Worm (Caenorhabditis elegans) whole organism, L4 larva: ENCODE measurements around the gene C28D4.5.

Source experiments
- ces-1 ChIP-seq: fragments of 150-350 bp; sonication (generic microtip); optimal IDR thresholded peaks from 4 replicates; lab custom pipeline; 2014; ENCODE audit warnings: missing biosample characterization, missing genetic modification reagents, missing genetic modification characterization
- hlh-11 ChIP-seq: fragments of 200-800 bp; sonication (Bioruptor generic); optimal IDR thresholded peaks from 2 replicates; lab custom pipeline; 2018; ENCODE audit warnings: mild to moderate bottlenecking, missing genetic modification characterization, missing compliant biosample characterization
- hmg-1.1 ChIP-seq: fragments of 200-800 bp; sonication (Bioruptor generic); IDR thresholded peaks from 2 replicates; pipeline ENCODE4 v1.3.6; 2022; ENCODE audit warnings: missing genetic modification reagents, missing genetic modification characterization, missing compliant biosample characterization
- lin-13 ChIP-seq: fragments of 150-350 bp; optimal IDR thresholded peaks from 2 replicates; lab custom pipeline; 2014; ENCODE audit warnings: missing biosample characterization, missing genetic modification reagents, missing genetic modification characterization
- lir-3 ChIP-seq: sonication (generic microtip); optimal IDR thresholded peaks from 2 replicates; lab custom pipeline; 2016; ENCODE audit warnings: mild to moderate bottlenecking, missing genetic modification characterization, missing compliant biosample characterization
- lsy-2 ChIP-seq, 2 experiments: fragments of 150-350 bp in 1 of 2; sonication (generic microtip) in 1 of 2; optimal IDR thresholded peaks; 2 replicates each; lab custom pipeline; 2014 to 2017; ENCODE audit warnings: missing biosample characterization in 2 of 2, missing genetic modification characterization in 2 of 2
- mep-1 ChIP-seq: fragments of 150-350 bp; sonication (generic microtip); optimal IDR thresholded peaks from 3 replicates; lab custom pipeline; 2014; ENCODE audit warnings: missing biosample characterization, missing genetic modification characterization
- nhr-77 ChIP-seq: fragments of 150-350 bp; optimal IDR thresholded peaks from 2 replicates; lab custom pipeline; 2014; ENCODE audit warnings: missing biosample characterization, missing genetic modification characterization
- sdz-12 ChIP-seq: fragments of 200-800 bp; sonication (Bioruptor generic); optimal IDR thresholded peaks from 2 replicates; lab custom pipeline; 2018; ENCODE audit warnings: mild to moderate bottlenecking, missing genetic modification characterization, missing compliant biosample characterization
- unc-39 ChIP-seq: sonication (generic microtip); optimal IDR thresholded peaks from 2 replicates; lab custom pipeline; 2017; ENCODE audit warnings: missing biosample characterization, missing genetic modification characterization

DNA sequence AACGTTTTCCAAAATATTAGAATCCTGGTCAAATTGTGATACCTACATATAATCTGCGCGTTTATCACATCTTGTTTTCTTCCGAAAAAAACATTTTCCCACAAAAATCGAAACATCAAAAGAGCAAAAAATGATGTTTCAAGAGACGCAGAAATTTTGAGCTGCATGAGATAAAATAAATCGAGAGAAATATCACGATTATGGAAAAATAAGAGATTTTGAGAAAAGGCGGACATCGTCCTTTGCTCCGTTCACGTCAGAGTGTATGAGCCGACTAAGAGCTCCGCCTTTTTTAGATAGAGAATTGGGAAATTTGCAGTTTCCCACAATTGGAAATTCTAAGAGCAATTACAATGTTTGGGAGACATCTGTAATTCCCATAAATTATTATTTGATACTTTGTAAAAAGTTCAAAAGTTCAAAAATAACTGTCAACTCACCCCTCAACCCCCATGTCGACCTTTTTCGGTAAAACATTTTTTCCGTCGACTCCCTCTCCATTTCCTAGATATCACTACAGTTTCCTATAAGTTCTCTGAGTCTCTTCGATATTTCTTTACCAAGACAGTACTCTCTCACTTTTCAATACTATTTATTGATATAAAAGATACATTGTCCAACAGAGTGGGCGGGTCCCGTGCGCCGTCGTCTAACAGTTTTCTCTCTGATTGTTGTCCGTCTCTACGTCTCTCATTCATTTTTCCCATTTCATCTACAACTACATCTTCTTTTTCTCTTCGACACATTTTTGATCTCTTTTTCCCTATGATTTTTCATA is 10.2 kb upstream of the C28D4.5 start:
- no peak for TF ChIP-seq ces-1
- TF ChIP-seq hlh-11 (tag; lab: Kevin White, UChicago): peak; percentile 69
- 0 out of 2 replicates have a peak, but pooled peaks have one; percentile 15 for TF ChIP-seq hmg-1.1 (GFP tag; lab: Robert Waterston, UW)
- TF ChIP-seq unc-39: no peak
- TF ChIP-seq lin-13: no peak
- no peak for TF ChIP-seq sdz-12 (GFP tag; lab: Kevin White, UChicago)
- TF ChIP-seq lir-3 (tag; lab: Kevin White, UChicago): no peak
- TF ChIP-seq lsy-2 (tag; optimal IDR thresholded peaks at IDR 0.05; lab: Kevin White, UChicago): peak in 1 of 2 experiments; percentile 24
- peak; percentile 39 for TF ChIP-seq mep-1 (tag; lab: Kevin White, UChicago)
- peak; percentile 48 for TF ChIP-seq nhr-77 (tag; lab: Kevin White, UChicago)
